Worm (Caenorhabditis elegans) whole organism, L1 larva: Measurements from ENCODE around the gene C16B8.4.

Experiments used
- aha-1 ChIP-seq: fragments of 150-350 bp; optimal IDR thresholded peaks from 2 replicates; lab custom pipeline; 2014; ENCODE audit warnings: missing biosample characterization, missing genetic modification characterization
- ama-1 ChIP-seq: fragments of 150-350 bp; optimal IDR thresholded peaks from 2 replicates; lab custom pipeline; 2014
- egl-27 ChIP-seq, 2 experiments: fragments of 150-350 bp in 1 of 2; sonication (generic microtip); optimal IDR thresholded peaks; 3 replicates each; lab custom pipeline; 2017 to 2018; ENCODE audit warnings: missing biosample characterization in 2 of 2, missing genetic modification characterization in 2 of 2, missing genetic modification reagents in 2 of 2
- nhr-237 ChIP-seq: fragments of 150-350 bp; optimal IDR thresholded peaks from 2 replicates; lab custom pipeline; 2014; ENCODE audit warnings: missing biosample characterization, missing genetic modification characterization
- nhr-76 ChIP-seq: sonication (generic microtip); optimal IDR thresholded peaks from 2 replicates; lab custom pipeline; 2017; ENCODE audit warnings: missing biosample characterization, missing genetic modification characterization

ce11 chrX:3991652-3992051 lies 18.2 kb upstream of the C16B8.4 start:
- TF ChIP-seq egl-27 (tag; optimal IDR thresholded peaks at IDR 0.05; lab: Kevin White, UChicago): no peak
- no peak for TF ChIP-seq nhr-76 (tag; lab: Kevin White, UChicago)
- TF ChIP-seq aha-1: no peak
- TF ChIP-seq nhr-237: no peak
- no peak for TF ChIP-seq ama-1 (lab: Kevin White, UChicago)
